Worm (Caenorhabditis elegans): ENCODE results near the gene rbg-3.

DNA sequence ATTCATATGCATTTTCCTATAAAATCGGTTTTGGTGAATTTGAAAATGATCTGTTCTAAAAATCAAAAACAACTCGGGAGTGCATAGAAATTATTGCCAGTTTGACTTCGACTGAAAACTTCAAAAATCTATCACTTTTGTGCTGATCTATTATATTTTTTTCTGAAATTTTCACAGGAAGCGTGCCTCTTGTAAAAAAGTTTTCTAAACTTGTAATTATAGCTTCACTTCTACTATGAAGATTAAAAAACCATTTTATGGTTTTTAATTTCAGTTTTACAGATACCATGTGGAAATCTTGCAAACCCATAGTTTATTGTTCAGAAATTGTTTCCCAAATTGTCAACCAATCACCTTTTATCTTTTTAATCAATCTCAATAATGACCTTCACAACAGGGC lies 20.2 kb upstream of the rbg-3 start, which contains the start of gene F17C8.9:
- TF ChIP-seq nhr-12 (tag; optimal IDR thresholded peaks at IDR 0.05) (no peak), snpc-4 (tag; optimal IDR thresholded peaks at IDR 0.05) (no peak), mep-1 (tag; optimal IDR thresholded peaks at IDR 0.05) (no peak), pha-4 (tag; optimal IDR thresholded peaks at IDR 0.05) (no peak), mab-5 (tag; optimal IDR thresholded peaks at IDR 0.05) (no peak), lin-13 (tag; optimal IDR thresholded peaks at IDR 0.05) (no peak), sptf-1 (tag; optimal IDR thresholded peaks at IDR 0.05) (no peak), unc-62 (GFP tag; optimal IDR thresholded peaks at IDR 0.05) (no peak), M03D4.4 (tag; optimal IDR thresholded peaks at IDR 0.05) (no peak), drap-1 (GFP tag; optimal IDR thresholded peaks at IDR 0.05) (no peak), elt-3 (tag; optimal IDR thresholded peaks at IDR 0.05) (no peak), ceh-43 (GFP tag; optimal IDR thresholded peaks at IDR 0.05) (no peak)

Data from whole organism, mixed stage, embryonic.